Worm (Caenorhabditis elegans) whole organism, L3 larva: ENCODE data around the gene T26C11.8.

Source experiments
- ama-1 ChIP-seq: fragments of 150-350 bp; optimal IDR thresholded peaks from 2 replicates; lab custom pipeline; 2018
- ceh-82 ChIP-seq: fragments of 150-350 bp; optimal IDR thresholded peaks from 2 replicates; lab custom pipeline; 2014; ENCODE audit warnings: missing biosample characterization, missing genetic modification characterization
- daf-12 ChIP-seq: fragments of 150-350 bp; optimal IDR thresholded peaks from 2 replicates; lab custom pipeline; 2014; ENCODE audit warnings: missing biosample characterization, missing genetic modification reagents, missing genetic modification characterization
- elt-3 ChIP-seq, 3 experiments: fragments of 150-350 bp in 1 of 3; sonication (generic microtip) in 2 of 3; optimal IDR thresholded peaks; 2 replicates in 2 of 3; 4 replicates in 1 of 3; lab custom pipeline; 2014 to 2017; ENCODE audit warnings: missing biosample characterization in 3 of 3, missing genetic modification characterization in 3 of 3
- fkh-10 ChIP-seq: sonication (generic microtip); optimal IDR thresholded peaks from 2 replicates; lab custom pipeline; 2017; ENCODE audit warnings: missing biosample characterization, missing genetic modification reagents, missing genetic modification characterization
- nhr-11 ChIP-seq: fragments of 150-350 bp; optimal IDR thresholded peaks from 2 replicates; lab custom pipeline; 2014; ENCODE audit warnings: missing biosample characterization, missing genetic modification characterization
- nhr-237 ChIP-seq: fragments of 150-350 bp; optimal IDR thresholded peaks from 2 replicates; lab custom pipeline; 2014; ENCODE audit warnings: missing biosample characterization, missing genetic modification characterization
- nhr-25 ChIP-seq: sonication (generic microtip); optimal IDR thresholded peaks from 2 replicates; lab custom pipeline; 2017; ENCODE audit warnings: missing biosample characterization, missing genetic modification characterization
- nhr-28 ChIP-seq: fragments of 150-350 bp; optimal IDR thresholded peaks from 2 replicates; lab custom pipeline; 2014; ENCODE audit warnings: missing biosample characterization, missing genetic modification characterization
- pha-4 ChIP-seq: fragments of 150-350 bp; optimal IDR thresholded peaks from 2 replicates; lab custom pipeline; 2014; ENCODE audit warnings: missing biosample characterization, missing genetic modification reagents, missing genetic modification characterization
- unc-39 ChIP-seq: sonication (generic microtip); optimal IDR thresholded peaks from 4 replicates; lab custom pipeline; 2017; ENCODE audit warnings: missing biosample characterization, missing genetic modification characterization
- ztf-11 ChIP-seq: fragments of 150-350 bp; optimal IDR thresholded peaks from 2 replicates; lab custom pipeline; 2014; ENCODE audit warnings: missing biosample characterization, missing genetic modification characterization

ce11 chrX:1901480-1901879, 41.0 kb downstream of the T26C11.8 start:
- no peak for TF ChIP-seq ama-1 (lab: Kevin White, UChicago)
- TF ChIP-seq nhr-25 (tag; lab: Kevin White, UChicago), result no peak
- no peak for TF ChIP-seq elt-3 (tag; optimal IDR thresholded peaks at IDR 0.05; lab: Kevin White, UChicago)
- TF ChIP-seq fkh-10 (GFP tag; lab: Kevin White, UChicago), result no peak
- no peak for TF ChIP-seq unc-39
- TF ChIP-seq nhr-28 (tag; lab: Kevin White, UChicago), result no peak
- no peak for TF ChIP-seq ztf-11 (tag; lab: Kevin White, UChicago)
- TF ChIP-seq ceh-82, result no peak
- no peak for TF ChIP-seq pha-4 (tag; lab: Kevin White, UChicago)
- no peak for TF ChIP-seq daf-12 (tag; lab: Kevin White, UChicago)
- TF ChIP-seq nhr-11 (tag; lab: Kevin White, UChicago), result no peak
- no peak for TF ChIP-seq nhr-237 (tag; lab: Kevin White, UChicago)
